Worm (Caenorhabditis elegans): ENCODE results near the gene F02E11.2.

Gene F02E11.2

DNA sequence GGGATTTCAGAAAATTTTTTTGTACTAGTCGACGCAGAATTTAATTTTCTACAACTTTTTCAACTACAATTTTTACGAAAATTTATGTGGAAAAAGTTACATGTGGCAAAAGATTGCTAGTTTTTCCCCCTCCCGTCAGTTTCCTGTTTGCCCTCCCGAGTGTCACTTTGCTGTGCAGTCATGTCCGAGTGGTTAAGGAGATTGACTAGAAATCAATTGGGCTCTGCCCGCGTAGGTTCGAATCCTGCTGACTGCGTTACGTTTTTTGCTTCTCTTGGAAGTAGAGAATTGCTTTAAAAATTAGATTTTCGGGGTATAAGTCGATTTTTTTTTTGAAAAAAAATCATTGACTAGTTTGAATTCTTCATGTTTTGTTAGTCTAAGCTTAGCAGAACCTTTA lies 5.2 kb downstream of the F02E11.2 start (continued):
- TF ChIP-seq madf-6 (GFP tag; IDR thresholded peaks at IDR 0.05): no peak
- TF ChIP-seq aptf-2 (GFP tag; conservative IDR thresholded peaks at IDR 0.05): no peak
- TF ChIP-seq egl-44 (GFP tag; IDR thresholded peaks at IDR 0.05): no peak
- no peak for TF ChIP-seq mel-28 (tag; optimal IDR thresholded peaks at IDR 0.05; ENCODE audit: borderline replicate concordance)
- TF ChIP-seq atf-7 (tag; optimal IDR thresholded peaks at IDR 0.05): no peak
- no peak for TF ChIP-seq egl-18 (GFP tag; IDR thresholded peaks at IDR 0.05)
- TF ChIP-seq snpc-1.1 (tag; optimal IDR thresholded peaks at IDR 0.05; ENCODE audit: insufficient read depth): no peak
- no peak for TF ChIP-seq F57C9.4 (tag; optimal IDR thresholded peaks at IDR 0.05)
- TF ChIP-seq nhr-120 (GFP tag; IDR thresholded peaks at IDR 0.05): no peak
- TF ChIP-seq ztf-26 (tag; optimal IDR thresholded peaks at IDR 0.05): no peak
- TF ChIP-seq B0035.1 (tag; optimal IDR thresholded peaks at IDR 0.05): no peak
- no peak for TF ChIP-seq snpc-1.3 (tag; optimal IDR thresholded peaks at IDR 0.05; ENCODE audit: insufficient read depth)
- no peak for TF ChIP-seq B0019.2 (GFP tag; conservative IDR thresholded peaks at IDR 0.05)
- TF ChIP-seq tlf-1 (GFP tag; optimal IDR thresholded peaks at IDR 0.05): no peak
- TF ChIP-seq ets-4 (GFP tag; optimal IDR thresholded peaks at IDR 0.05): no peak
- TF ChIP-seq F55B11.4 (tag; optimal IDR thresholded peaks at IDR 0.05; ENCODE audit: borderline replicate concordance, insufficient read depth): no peak
- TF ChIP-seq repo-1 (tag; optimal IDR thresholded peaks at IDR 0.05): no peak
- no peak for TF ChIP-seq akir-1 (GFP tag; optimal IDR thresholded peaks at IDR 0.05)
- TF ChIP-seq sdz-38 (tag; optimal IDR thresholded peaks at IDR 0.05): no peak
- TF ChIP-seq madf-3 (GFP tag; IDR thresholded peaks at IDR 0.05): no peak
- no peak for TF ChIP-seq xnd-1 (tag; optimal IDR thresholded peaks at IDR 0.05)
- no peak for TF ChIP-seq zfh-2 (GFP tag; conservative IDR thresholded peaks at IDR 0.05)
- no peak for TF ChIP-seq attf-6 (GFP tag; IDR thresholded peaks at IDR 0.05)
- TF ChIP-seq T26A5.8 (tag; optimal IDR thresholded peaks at IDR 0.05): no peak
- TF ChIP-seq F52B5.7 (tag; optimal IDR thresholded peaks at IDR 0.05): no peak
- no peak for TF ChIP-seq D2030.7 (GFP tag; IDR thresholded peaks at IDR 0.05)
- no peak for TF ChIP-seq cebp-1 (GFP tag; IDR thresholded peaks at IDR 0.05)
- no peak for TF ChIP-seq cebp-1 (tag; optimal IDR thresholded peaks at IDR 0.05)
- TF ChIP-seq rcor-1 (GFP tag; IDR thresholded peaks at IDR 0.05): no peak
- TF ChIP-seq mcd-1 (GFP tag; IDR thresholded peaks at IDR 0.05): no peak
- TF ChIP-seq B0261.1 (tag; optimal IDR thresholded peaks at IDR 0.05): peak; percentile 80
- no peak for TF ChIP-seq ztf-18 (tag; optimal IDR thresholded peaks at IDR 0.05)
- TF ChIP-seq Y56A3A.18 (GFP tag; IDR thresholded peaks at IDR 0.05): no peak
- TF ChIP-seq Y95B8A.8 (GFP tag; IDR thresholded peaks at IDR 0.05): no peak
- peak; percentile 65 for TF ChIP-seq rpc-1 (optimal IDR thresholded peaks at IDR 0.05)
- TF ChIP-seq rpc-1 (tag; optimal IDR thresholded peaks at IDR 0.05): peak; percentile 78
- no peak for TF ChIP-seq let-526 (GFP tag; IDR thresholded peaks at IDR 0.05)
- TF ChIP-seq bed-1 (GFP tag; IDR thresholded peaks at IDR 0.05): no peak
- no peak for TF ChIP-seq pbrm-1 (GFP tag; IDR thresholded peaks at IDR 0.05)
- no peak for TF ChIP-seq gei-17 (GFP tag; optimal IDR thresholded peaks at IDR 0.05)
- TF ChIP-seq ama-1 (optimal IDR thresholded peaks at IDR 0.05): no peak
- peak; percentile 16 to 25 for TF ChIP-seq ama-1 (GFP tag; optimal IDR thresholded peaks at IDR 0.05)
- TF ChIP-seq K12H6.12 (tag; optimal IDR thresholded peaks at IDR 0.05): no peak
- no peak for TF ChIP-seq ceh-91 (GFP tag; IDR thresholded peaks at IDR 0.05)
- no peak for TF ChIP-seq madf-10 (tag; optimal IDR thresholded peaks at IDR 0.05)
- no peak for TF ChIP-seq F57A8.1 (GFP tag; optimal IDR thresholded peaks at IDR 0.05)
- no peak for TF ChIP-seq lin-40 (tag; optimal IDR thresholded peaks at IDR 0.05)
- peak; percentile 24 for TF ChIP-seq lsl-1 (GFP tag; optimal IDR thresholded peaks at IDR 0.05)
- 0 out of 2 replicates have a peak, but pooled peaks have one; percentile 38 for TF ChIP-seq ztf-25 (GFP tag; IDR thresholded peaks at IDR 0.05)
- TF ChIP-seq unc-130 (GFP tag; optimal IDR thresholded peaks at IDR 0.05): no peak
- TF ChIP-seq mes-4 (tag; optimal IDR thresholded peaks at IDR 0.05): no peak
